Worm (Caenorhabditis elegans) whole organism, mixed stage, embryonic: ENCODE results near the gene srh-112.

ENCODE experiments used
- M03D4.4 ChIP-seq: sonication (generic microtip); optimal IDR thresholded peaks from 2 replicates; lab custom pipeline; 2017; ENCODE audit warnings: mild to moderate bottlenecking, missing genetic modification characterization, missing compliant biosample characterization
- bed-3 ChIP-seq: fragments of 200-800 bp; sonication (Bioruptor generic); optimal IDR thresholded peaks from 3 replicates; lab custom pipeline; 2018; ENCODE audit warnings: mild to moderate bottlenecking, missing genetic modification characterization, moderate library complexity, missing compliant biosample characterization
- ceh-39 ChIP-seq: fragments of 150-350 bp; optimal IDR thresholded peaks from 2 replicates; lab custom pipeline; 2014; ENCODE audit warnings: missing biosample characterization, missing genetic modification characterization
- ceh-43 ChIP-seq: fragments of 200-800 bp; sonication (Bioruptor generic); optimal IDR thresholded peaks from 2 replicates; lab custom pipeline; 2018; ENCODE audit warnings: mild to moderate bottlenecking, missing genetic modification characterization, moderate library complexity, missing compliant biosample characterization
- ceh-83 ChIP-seq: fragments of 200-800 bp; sonication (Bioruptor generic); optimal IDR thresholded peaks from 2 replicates; lab custom pipeline; 2018; ENCODE audit warnings: mild to moderate bottlenecking, missing genetic modification characterization, missing compliant biosample characterization
- ces-1 ChIP-seq: fragments of 150-350 bp; optimal IDR thresholded peaks from 2 replicates; lab custom pipeline; 2014; ENCODE audit warnings: missing biosample characterization, missing genetic modification reagents, missing genetic modification characterization
- cnd-1 ChIP-seq: fragments of 200-800 bp; sonication (Bioruptor generic); optimal IDR thresholded peaks from 2 replicates; lab custom pipeline; 2018; ENCODE audit warnings: mild to moderate bottlenecking, missing genetic modification characterization, missing compliant biosample characterization
- drap-1 ChIP-seq: fragments of 200-800 bp; sonication (Bioruptor generic); optimal IDR thresholded peaks from 3 replicates; lab custom pipeline; 2018; ENCODE audit warnings: mild to moderate bottlenecking, missing genetic modification characterization, missing compliant biosample characterization
- elt-1 ChIP-seq: sonication (generic microtip); optimal IDR thresholded peaks from 2 replicates; lab custom pipeline; 2017; ENCODE audit warnings: missing genetic modification characterization, mild to moderate bottlenecking, missing compliant biosample characterization, antibody characterized with exemption, moderate library complexity, borderline replicate concordance; ENCODE audit not compliant: insufficient read depth
- elt-3 ChIP-seq: fragments of 150-350 bp; optimal IDR thresholded peaks from 2 replicates; lab custom pipeline; 2014; ENCODE audit warnings: missing biosample characterization, missing genetic modification characterization
- flh-1 ChIP-seq: fragments of 200-800 bp; sonication (Bioruptor generic); optimal IDR thresholded peaks from 2 replicates; lab custom pipeline; 2018; ENCODE audit warnings: mild to moderate bottlenecking, missing genetic modification characterization, moderate library complexity, missing compliant biosample characterization
- ham-2 ChIP-seq: fragments of 200-800 bp; sonication (Bioruptor generic); optimal IDR thresholded peaks from 2 replicates; lab custom pipeline; 2018; ENCODE audit warnings: mild to moderate bottlenecking, missing genetic modification characterization, missing compliant biosample characterization
- hlh-1 ChIP-seq: fragments of 150-350 bp; optimal IDR thresholded peaks from 2 replicates; lab custom pipeline; 2014; ENCODE audit warnings: missing biosample characterization, missing genetic modification reagents, missing genetic modification characterization
- lin-13 ChIP-seq: fragments of 150-350 bp; optimal IDR thresholded peaks from 2 replicates; lab custom pipeline; 2014; ENCODE audit warnings: missing biosample characterization, missing genetic modification characterization
- lsy-2 ChIP-seq: fragments of 150-350 bp; optimal IDR thresholded peaks from 2 replicates; lab custom pipeline; 2014; ENCODE audit warnings: missing biosample characterization, missing genetic modification characterization
- mab-5 ChIP-seq: fragments of 150-350 bp; optimal IDR thresholded peaks from 2 replicates; lab custom pipeline; 2014; ENCODE audit warnings: missing biosample characterization, missing genetic modification characterization
- mls-2 ChIP-seq: sonication (generic microtip); optimal IDR thresholded peaks from 2 replicates; lab custom pipeline; 2016; ENCODE audit warnings: mild to moderate bottlenecking, missing genetic modification characterization, moderate library complexity, missing compliant biosample characterization
- nhr-12 ChIP-seq: fragments of 150-350 bp; optimal IDR thresholded peaks from 2 replicates; lab custom pipeline; 2014; ENCODE audit warnings: missing biosample characterization, missing genetic modification characterization
- nhr-2 ChIP-seq: fragments of 150-350 bp; optimal IDR thresholded peaks from 2 replicates; lab custom pipeline; 2014; ENCODE audit warnings: missing biosample characterization, missing genetic modification characterization
- nhr-237 ChIP-seq: fragments of 150-350 bp; optimal IDR thresholded peaks from 2 replicates; lab custom pipeline; 2014; ENCODE audit warnings: missing biosample characterization, missing genetic modification characterization
- nhr-28 ChIP-seq: fragments of 150-350 bp; optimal IDR thresholded peaks from 2 replicates; lab custom pipeline; 2014; ENCODE audit warnings: missing biosample characterization, missing genetic modification characterization
- nhr-76 ChIP-seq: sonication (generic microtip); optimal IDR thresholded peaks from 2 replicates; lab custom pipeline; 2017; ENCODE audit warnings: missing biosample characterization, missing genetic modification characterization
- pha-4 ChIP-seq: fragments of 150-350 bp; optimal IDR thresholded peaks from 2 replicates; lab custom pipeline; 2018; ENCODE audit warnings: missing biosample characterization, missing genetic modification reagents, missing genetic modification characterization
- snpc-4 ChIP-seq: fragments of 150-350 bp; optimal IDR thresholded peaks from 2 replicates; lab custom pipeline; 2014; ENCODE audit warnings: missing biosample characterization, missing genetic modification characterization
- sptf-1 ChIP-seq: sonication (generic microtip); optimal IDR thresholded peaks from 2 replicates; lab custom pipeline; 2017; ENCODE audit warnings: mild to moderate bottlenecking, missing genetic modification characterization, moderate library complexity, missing compliant biosample characterization
- tbx-8 ChIP-seq: fragments of 200-800 bp; sonication (Bioruptor generic); optimal IDR thresholded peaks from 2 replicates; lab custom pipeline; 2018; ENCODE audit warnings: mild to moderate bottlenecking, missing genetic modification characterization, moderate library complexity, missing compliant biosample characterization
- unc-120 ChIP-seq: sonication (generic microtip); optimal IDR thresholded peaks from 2 replicates; lab custom pipeline; 2017; ENCODE audit warnings: missing genetic modification characterization, missing compliant biosample characterization; ENCODE audit not compliant: poor library complexity, severe bottlenecking
- unc-39 ChIP-seq: fragments of 150-350 bp; optimal IDR thresholded peaks from 2 replicates; lab custom pipeline; 2014; ENCODE audit warnings: missing biosample characterization, missing genetic modification characterization
- unc-62 ChIP-seq: fragments of 150-350 bp; optimal IDR thresholded peaks from 2 replicates; lab custom pipeline; 2014; ENCODE audit warnings: missing biosample characterization, missing genetic modification reagents, missing genetic modification characterization
- ztf-11 ChIP-seq: fragments of 150-350 bp; optimal IDR thresholded peaks from 2 replicates; lab custom pipeline; 2014; ENCODE audit warnings: missing biosample characterization, missing genetic modification characterization

srh-112 gene

ce11 chrV:17241278-17241661, 15.3 kb upstream of the srh-112 start:
- no peak for TF ChIP-seq nhr-2
- TF ChIP-seq nhr-12 (tag; lab: Kevin White, UChicago), result no peak
- TF ChIP-seq snpc-4, result no peak
- TF ChIP-seq sptf-1 (tag; lab: Kevin White, UChicago), result no peak
- no peak for TF ChIP-seq ham-2 (GFP tag; lab: Kevin White, UChicago)
- TF ChIP-seq nhr-76 (tag; lab: Kevin White, UChicago), result no peak
- TF ChIP-seq mls-2, result no peak
- TF ChIP-seq elt-1 (tag; lab: Kevin White, UChicago), result no peak
- no peak for TF ChIP-seq unc-120 (tag; lab: Kevin White, UChicago)
- TF ChIP-seq ceh-83 (GFP tag; lab: Kevin White, UChicago), result no peak
- TF ChIP-seq ces-1 (GFP tag; lab: Kevin White, UChicago), result no peak
- TF ChIP-seq flh-1 (GFP tag; lab: Kevin White, UChicago), result no peak
- TF ChIP-seq, all 35 proteins: peak for 0

DNA sequence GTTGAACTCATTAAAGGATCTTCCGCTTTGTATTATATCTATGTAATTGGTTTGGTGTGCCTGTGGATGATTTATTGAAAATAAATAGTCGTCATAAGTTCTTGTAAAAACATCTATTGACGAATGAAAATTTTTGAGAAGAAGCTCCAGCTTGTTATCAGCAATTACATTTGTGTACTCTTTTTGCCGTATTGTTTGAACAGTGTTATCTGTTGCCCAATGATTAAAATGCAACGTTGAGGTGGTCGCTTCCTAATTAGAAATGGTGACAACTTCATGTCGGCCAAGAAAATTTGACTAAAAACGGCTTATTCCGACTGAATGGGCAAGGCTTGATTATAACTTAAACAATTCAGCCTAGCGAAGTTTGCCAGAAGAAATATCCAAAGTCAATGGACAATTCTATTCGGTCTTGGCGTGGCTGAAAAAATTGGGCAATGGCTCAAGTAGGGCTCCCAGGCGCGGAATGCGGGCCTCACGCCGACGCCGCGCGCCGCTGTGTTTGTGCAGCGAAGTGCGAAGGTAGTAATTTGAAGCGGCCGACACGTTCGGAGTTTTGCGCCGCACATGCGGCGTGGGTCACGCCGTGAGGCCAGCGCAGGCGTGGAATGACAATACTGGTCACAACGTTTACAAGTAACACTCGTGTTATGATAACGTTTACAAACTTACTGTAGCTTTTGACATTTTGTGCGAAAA, 14.7 kb upstream of the srh-112 start:
- no peak for TF ChIP-seq ceh-39 (tag; lab: Kevin White, UChicago)
- TF ChIP-seq hlh-1 (tag; lab: Kevin White, UChicago), result no peak
- no peak for TF ChIP-seq nhr-28 (tag; lab: Kevin White, UChicago)
- no peak for TF ChIP-seq ham-2 (GFP tag; lab: Kevin White, UChicago)
- no peak for TF ChIP-seq flh-1 (GFP tag; lab: Kevin White, UChicago)
- TF ChIP-seq pha-4 (tag; lab: Kevin White, UChicago), result no peak
- TF ChIP-seq ces-1 (GFP tag; lab: Kevin White, UChicago), result no peak
- no peak for TF ChIP-seq tbx-8 (GFP tag; lab: Kevin White, UChicago)
- TF ChIP-seq nhr-76 (tag; lab: Kevin White, UChicago), result no peak
- TF ChIP-seq nhr-12 (tag; lab: Kevin White, UChicago), result no peak
- TF ChIP-seq elt-3, result no peak
- no peak for TF ChIP-seq cnd-1
- no peak for TF ChIP-seq elt-1 (tag; lab: Kevin White, UChicago)
- no peak for TF ChIP-seq unc-39 (tag; lab: Kevin White, UChicago)
- TF ChIP-seq M03D4.4 (tag; lab: Kevin White, UChicago), result no peak
- no peak for TF ChIP-seq nhr-2
- TF ChIP-seq lin-13 (tag; lab: Kevin White, UChicago), result no peak
- no peak for TF ChIP-seq lsy-2 (tag; lab: Kevin White, UChicago)

- TF ChIP-seq ztf-11 (tag; lab: Kevin White, UChicago) (no peak), hlh-1 (tag; lab: Kevin White, UChicago) (no peak), snpc-4 (no peak), unc-120 (tag; lab: Kevin White, UChicago) (no peak), mls-2 (no peak), ces-1 (GFP tag; lab: Kevin White, UChicago) (no peak), nhr-28 (tag; lab: Kevin White, UChicago) (no peak), flh-1 (GFP tag; lab: Kevin White, UChicago) (no peak), pha-4 (tag; lab: Kevin White, UChicago) (no peak), unc-39 (tag; lab: Kevin White, UChicago) (no peak), ceh-43 (no peak), cnd-1 (no peak), mab-5 (tag; lab: Kevin White, UChicago) (no peak), elt-3 (no peak), bed-3 (GFP tag; lab: Kevin White, UChicago) (no peak), nhr-2 (no peak)
These were observed 12.8 kb upstream of the srh-112 start, which contains the start of gene T19C9.8 for ce11 chrV:17238799-17239198. T19C9.8 (plus strand) TSS chrV:17239097.

DNA sequence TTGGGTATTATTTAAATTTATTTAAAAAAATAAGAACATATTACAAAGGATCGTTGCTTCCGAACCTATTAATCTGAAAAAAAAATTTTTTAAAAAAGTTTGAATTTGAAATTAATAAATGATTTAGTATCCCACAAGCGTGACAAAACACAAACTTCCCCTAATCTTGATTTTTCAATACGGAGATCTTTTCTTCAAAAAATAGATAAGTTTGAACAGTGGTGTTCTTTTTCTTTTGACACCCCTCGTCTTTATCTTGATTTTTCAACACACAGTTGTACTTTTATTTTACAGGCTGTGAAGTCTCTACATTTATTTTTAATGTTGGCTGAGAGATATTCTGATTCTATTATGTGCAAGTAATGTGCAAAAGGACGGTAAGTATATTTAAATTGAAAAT, 10.3 kb upstream of the srh-112 start, which contains the start of gene T19C9.10:
Gene T19C9.10 (plus strand): TSS at position 248 of the 400 bp plus-strand sequence.
- TF ChIP-seq elt-1 (tag; lab: Kevin White, UChicago) (peak; percentile 61), ceh-83 (GFP tag; lab: Kevin White, UChicago) (no peak)

DNA sequence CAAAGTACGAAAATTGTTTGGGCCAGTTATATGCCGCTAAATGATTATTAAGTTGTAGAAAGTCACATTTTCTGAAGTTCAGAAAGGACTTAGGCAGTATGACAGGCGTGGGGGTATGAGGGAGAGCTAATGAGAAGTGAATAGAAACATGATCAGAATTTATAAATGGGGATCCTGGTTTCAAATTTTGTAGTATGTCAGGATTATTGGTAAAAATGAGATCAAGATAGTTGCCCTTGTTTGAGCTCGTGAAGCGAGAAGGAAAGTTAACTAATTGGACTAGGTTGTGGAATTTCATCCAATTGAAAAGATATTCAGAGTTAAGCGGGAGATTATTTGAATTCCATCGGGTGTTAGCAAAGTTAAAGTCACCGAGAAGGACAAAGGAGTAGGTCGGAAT, 6.4 kb upstream of the srh-112 start:
- TF ChIP-seq drap-1 (GFP tag; lab: Kevin White, UChicago) (no peak), ceh-83 (GFP tag; lab: Kevin White, UChicago) (no peak), snpc-4 (no peak), sptf-1 (tag; lab: Kevin White, UChicago) (no peak), hlh-1 (tag; lab: Kevin White, UChicago) (no peak), bed-3 (GFP tag; lab: Kevin White, UChicago) (no peak), lsy-2 (tag; lab: Kevin White, UChicago) (no peak), nhr-12 (tag; lab: Kevin White, UChicago) (no peak), mab-5 (tag; lab: Kevin White, UChicago) (no peak), unc-120 (tag; lab: Kevin White, UChicago) (no peak), nhr-76 (tag; lab: Kevin White, UChicago) (no peak), flh-1 (GFP tag; lab: Kevin White, UChicago) (no peak), elt-1 (tag; lab: Kevin White, UChicago) (no peak), unc-62 (GFP tag; lab: Kevin White, UChicago) (no peak), ceh-39 (tag; lab: Kevin White, UChicago) (no peak), M03D4.4 (tag; lab: Kevin White, UChicago) (no peak), nhr-237 (tag; lab: Kevin White, UChicago) (no peak), cnd-1 (no peak), ztf-11 (tag; lab: Kevin White, UChicago) (no peak), tbx-8 (GFP tag; lab: Kevin White, UChicago) (no peak)
- TF ChIP-seq, all 35 proteins: peak for 0
